Worm (Caenorhabditis elegans) whole organism, late embryonic: ENCODE data around the gene C24H10.3.

Experiments
- C38D4.7 ChIP-seq: fragments of 200-800 bp; sonication (Bioruptor generic); optimal IDR thresholded peaks from 2 replicates; lab custom pipeline; 2018; ENCODE audit warnings: mild to moderate bottlenecking, missing genetic modification characterization, moderate library complexity, missing compliant biosample characterization
- ama-1 ChIP-seq: fragments of 150-350 bp; optimal IDR thresholded peaks from 2 replicates; lab custom pipeline; 2014
- ceh-31 ChIP-seq: sonication (generic microtip); optimal IDR thresholded peaks from 2 replicates; lab custom pipeline; 2016; ENCODE audit warnings: missing genetic modification characterization, missing compliant biosample characterization
- ceh-34 ChIP-seq: sonication (generic microtip); optimal IDR thresholded peaks from 2 replicates; lab custom pipeline; 2016; ENCODE audit warnings: mild to moderate bottlenecking, missing genetic modification characterization, missing compliant biosample characterization
- ceh-9 ChIP-seq: sonication (generic microtip); optimal IDR thresholded peaks from 2 replicates; lab custom pipeline; 2016; ENCODE audit warnings: mild to moderate bottlenecking, missing genetic modification characterization, inconsistent platforms, missing compliant biosample characterization
- dve-1 ChIP-seq: sonication (generic microtip); optimal IDR thresholded peaks from 2 replicates; lab custom pipeline; 2017; ENCODE audit warnings: antibody characterized with exemption, mild to moderate bottlenecking, missing genetic modification characterization, missing compliant biosample characterization
- hlh-30 ChIP-seq: sonication (generic microtip); optimal IDR thresholded peaks from 2 replicates; lab custom pipeline; 2017; ENCODE audit warnings: antibody characterized with exemption, missing genetic modification characterization, missing compliant biosample characterization; ENCODE audit not compliant: insufficient read depth
- mec-3 ChIP-seq: sonication (generic microtip); optimal IDR thresholded peaks from 2 replicates; lab custom pipeline; 2016; ENCODE audit warnings: borderline replicate concordance, missing genetic modification characterization, missing compliant biosample characterization
- nhr-11 ChIP-seq: fragments of 150-350 bp; optimal IDR thresholded peaks from 2 replicates; lab custom pipeline; 2014; ENCODE audit warnings: missing biosample characterization, missing genetic modification characterization
- pqm-1 ChIP-seq: sonication (generic microtip); optimal IDR thresholded peaks from 2 replicates; lab custom pipeline; 2016; ENCODE audit warnings: missing genetic modification characterization, missing compliant biosample characterization
- sox-2 ChIP-seq: fragments of 200-800 bp; sonication (Bioruptor generic); IDR thresholded peaks from 2 replicates; pipeline ENCODE4 v1.3.6; 2022; ENCODE audit warnings: missing genetic modification reagents, missing genetic modification characterization, missing compliant biosample characterization

ce11 chrX:5084080-5084479, 23.2 kb downstream of the C24H10.3 start:
- TF ChIP-seq hlh-30 (tag; lab: Kevin White, UChicago) = no peak
- TF ChIP-seq pqm-1 (tag; lab: Kevin White, UChicago) = no peak
- no peak for TF ChIP-seq ceh-31 (tag; lab: Kevin White, UChicago)
- TF ChIP-seq ceh-34 = no peak
- TF ChIP-seq ama-1 (lab: Kevin White, UChicago) = no peak
- TF ChIP-seq mec-3 (tag; lab: Kevin White, UChicago) = no peak
- TF ChIP-seq ceh-9 (tag; lab: Kevin White, UChicago) = no peak
- no peak for TF ChIP-seq dve-1 (tag; lab: Kevin White, UChicago)
- no peak for TF ChIP-seq sox-2
- no peak for TF ChIP-seq C38D4.7 (GFP tag; lab: Kevin White, UChicago)
- no peak for TF ChIP-seq nhr-11
